Fruit fly (Drosophila melanogaster) ovary, adult (tissue): ENCODE measurements around the gene CG31673.

Experiments used
- CG17801 ChIP-seq: fragments of 200-800 bp; optimal IDR thresholded peaks from 2 replicates; lab custom pipeline; 2019; ENCODE audit warnings: missing biosample characterization, mild to moderate bottlenecking, missing genetic modification characterization, moderate library complexity; ENCODE audit not compliant: partially characterized antibody

CG31673 gene

dm6 chr2L:20878463-20878862, 49.1 kb downstream of the CG31673 start:
- TF ChIP-seq CG17801 (GFP tag; lab: Kevin White, UChicago): no peak

- no peak for TF ChIP-seq CG17801 (GFP tag; lab: Kevin White, UChicago)
Observed at dm6 chr2L:20879567-20880141, 50.2 kb downstream of the CG31673 start.

dm6 chr2L:20880476-20880875, 51.1 kb downstream of the CG31673 start:
- TF ChIP-seq CG17801 (GFP tag; lab: Kevin White, UChicago): no peak
